Fruit fly (Drosophila melanogaster) whole organism, embryonic: ENCODE results near the gene tex.

Source experiments
- Adf1 ChIP-seq: fragments of 200-800 bp; sonication (Bioruptor generic); IDR thresholded peaks from 2 replicates; pipeline ENCODE4 v1.3.6; 2022; ENCODE audit warnings: missing biosample characterization, missing genetic modification characterization
- BtbVII ChIP-seq: fragments of 200-800 bp; sonication (Bioruptor generic); optimal IDR thresholded peaks from 3 replicates; lab custom pipeline; 2017; ENCODE audit warnings: missing biosample characterization, mild to moderate bottlenecking, missing genetic modification characterization
- CG1024 ChIP-seq: fragments of 200-800 bp; sonication (Bioruptor generic); IDR thresholded peaks from 2 replicates; pipeline ENCODE4 v1.3.6; 2022; ENCODE audit warnings: missing biosample characterization, missing genetic modification characterization
- CG10565 ChIP-seq: fragments of 200-800 bp; sonication (Bioruptor generic); optimal IDR thresholded peaks from 3 replicates; lab custom pipeline; 2016; ENCODE audit warnings: missing biosample characterization, mild to moderate bottlenecking, missing genetic modification characterization
- CG11456 ChIP-seq: fragments of 200-800 bp; sonication (Bioruptor generic); IDR thresholded peaks from 3 replicates; pipeline ENCODE4 v1.3.6; 2022; ENCODE audit warnings: missing biosample characterization, missing genetic modification characterization
- CG12071 ChIP-seq: fragments of 200-800 bp; sonication (Bioruptor generic); optimal IDR thresholded peaks from 3 replicates; lab custom pipeline; 2018; ENCODE audit warnings: missing biosample characterization, mild to moderate bottlenecking, missing genetic modification characterization
- CG12219 ChIP-seq: fragments of 200-800 bp; sonication (Bioruptor generic); optimal IDR thresholded peaks from 3 replicates; lab custom pipeline; 2018; ENCODE audit warnings: missing biosample characterization, mild to moderate bottlenecking, missing genetic modification characterization
- CG14014 ChIP-seq: fragments of 200-800 bp; sonication (Bioruptor generic); IDR thresholded peaks from 2 replicates; pipeline ENCODE4 v1.3.6; 2022; ENCODE audit warnings: missing biosample characterization, missing genetic modification characterization
- CG17359 ChIP-seq: fragments of 200-800 bp; sonication (Bioruptor generic); optimal IDR thresholded peaks from 3 replicates; lab custom pipeline; 2018; ENCODE audit warnings: missing biosample characterization, mild to moderate bottlenecking, missing genetic modification characterization, moderate library complexity
- CG17361 ChIP-seq: fragments of 200-800 bp; sonication (Bioruptor generic); IDR thresholded peaks from 3 replicates; pipeline ENCODE4 v1.3.6; 2022; ENCODE audit warnings: missing biosample characterization, missing genetic modification characterization
- CG17912 ChIP-seq: fragments of 200-800 bp; sonication (Bioruptor generic); optimal IDR thresholded peaks from 2 replicates; lab custom pipeline; 2018; ENCODE audit warnings: missing biosample characterization, mild to moderate bottlenecking, missing genetic modification characterization
- CG1832 ChIP-seq: fragments of 200-800 bp; sonication (Bioruptor generic); optimal IDR thresholded peaks from 2 replicates; lab custom pipeline; 2017; ENCODE audit warnings: missing biosample characterization, mild to moderate bottlenecking, missing genetic modification characterization, inconsistent platforms
- CG2202 ChIP-seq: fragments of 200-800 bp; sonication (Bioruptor generic); optimal IDR thresholded peaks from 2 replicates; lab custom pipeline; 2018; ENCODE audit warnings: missing biosample characterization, mild to moderate bottlenecking, missing genetic modification characterization
- CG43689 ChIP-seq: fragments of 200-800 bp; sonication (Bioruptor generic); IDR thresholded peaks from 2 replicates; pipeline ENCODE4 v1.3.6; 2022; ENCODE audit warnings: missing biosample characterization, missing genetic modification characterization
- CG4617 ChIP-seq: fragments of 200-800 bp; sonication (Bioruptor generic); optimal IDR thresholded peaks from 3 replicates; lab custom pipeline; 2016; ENCODE audit warnings: missing biosample characterization, missing genetic modification characterization, borderline replicate concordance
- CG5180 ChIP-seq: fragments of 200-800 bp; sonication (Bioruptor generic); optimal IDR thresholded peaks from 3 replicates; lab custom pipeline; 2017; ENCODE audit warnings: missing biosample characterization, missing genetic modification characterization, mild to moderate bottlenecking, moderate library complexity, missing genetic modification reagents
- CG6254 ChIP-seq: fragments of 200-800 bp; sonication (Bioruptor generic); optimal IDR thresholded peaks from 3 replicates; lab custom pipeline; 2017; ENCODE audit warnings: mild to moderate bottlenecking, missing biosample characterization, missing genetic modification reagents, missing genetic modification characterization
- CG8281 ChIP-seq: fragments of 200-800 bp; sonication (Bioruptor generic); optimal IDR thresholded peaks from 2 replicates; lab custom pipeline; 2018; ENCODE audit warnings: missing biosample characterization, mild to moderate bottlenecking, missing genetic modification characterization, moderate library complexity
- CG9797 ChIP-seq: fragments of 200-800 bp; sonication (Bioruptor generic); optimal IDR thresholded peaks from 3 replicates; lab custom pipeline; 2018; ENCODE audit warnings: missing biosample characterization, mild to moderate bottlenecking, missing genetic modification characterization
- CHES-1-like ChIP-seq: fragments of 200-800 bp; sonication (Bioruptor generic); optimal IDR thresholded peaks from 2 replicates; lab custom pipeline; 2016; ENCODE audit warnings: missing biosample characterization, missing genetic modification characterization
- CrebB ChIP-seq: fragments of 200-800 bp; sonication (Bioruptor generic); optimal IDR thresholded peaks from 3 replicates; lab custom pipeline; 2018; ENCODE audit warnings: missing biosample characterization, mild to moderate bottlenecking, missing genetic modification characterization
- Drgx ChIP-seq: fragments of 200-800 bp; sonication (Bioruptor generic); IDR thresholded peaks from 2 replicates; pipeline ENCODE4 v1.3.6; 2022; ENCODE audit warnings: missing biosample characterization, missing genetic modification characterization
- H15 ChIP-seq: fragments of 200-800 bp; sonication (Bioruptor generic); IDR thresholded peaks from 3 replicates; pipeline ENCODE4 v1.3.6; 2022; ENCODE audit warnings: missing biosample characterization, missing genetic modification characterization
- Hey ChIP-seq: fragments of 200-800 bp; sonication (Bioruptor generic); optimal IDR thresholded peaks from 3 replicates; lab custom pipeline; 2018; ENCODE audit warnings: missing biosample characterization, mild to moderate bottlenecking, missing genetic modification characterization
- Jarid2 ChIP-seq: fragments of 200-800 bp; sonication (Bioruptor generic); optimal IDR thresholded peaks from 3 replicates; lab custom pipeline; 2017; ENCODE audit warnings: mild to moderate bottlenecking, missing biosample characterization, missing genetic modification reagents, missing genetic modification characterization
- NK7.1 ChIP-seq: fragments of 200-800 bp; sonication (Bioruptor generic); optimal IDR thresholded peaks from 3 replicates; lab custom pipeline; 2016; ENCODE audit warnings: missing biosample characterization, missing genetic modification characterization
- Pdp1 ChIP-seq, 2 experiments: fragments of 200-800 bp; sonication (Bioruptor generic); optimal IDR thresholded peaks; 3 replicates each; lab custom pipeline; 2016; ENCODE audit warnings: missing biosample characterization in 2 of 2, missing genetic modification characterization in 2 of 2, mild to moderate bottlenecking in 1 of 2, moderate library complexity in 1 of 2
- Poxn ChIP-seq: fragments of 200-800 bp; sonication (Bioruptor generic); IDR thresholded peaks from 2 replicates; pipeline ENCODE4 v1.3.6; 2022; ENCODE audit warnings: missing biosample characterization, missing genetic modification characterization
- Ravus ChIP-seq: fragments of 200-800 bp; sonication (Bioruptor generic); IDR thresholded peaks from 2 replicates; pipeline ENCODE4 v1.3.6; 2022; ENCODE audit warnings: missing biosample characterization, missing genetic modification characterization
- Xrp1 ChIP-seq: fragments of 200-800 bp; sonication (Bioruptor generic); IDR thresholded peaks from 2 replicates; pipeline ENCODE4 v1.3.6; 2022; ENCODE audit warnings: missing biosample characterization, missing genetic modification characterization
- caup ChIP-seq: fragments of 200-800 bp; sonication (Bioruptor generic); optimal IDR thresholded peaks from 3 replicates; lab custom pipeline; 2017; ENCODE audit warnings: missing biosample characterization, mild to moderate bottlenecking, missing genetic modification characterization, moderate library complexity; ENCODE audit not compliant: severe bottlenecking
- chm ChIP-seq: fragments of 200-800 bp; sonication (Bioruptor generic); IDR thresholded peaks from 2 replicates; pipeline ENCODE4 v1.3.6; 2022; ENCODE audit warnings: missing biosample characterization, missing genetic modification characterization
- disco-r ChIP-seq: fragments of 200-800 bp; sonication (Bioruptor generic); optimal IDR thresholded peaks from 2 replicates; lab custom pipeline; 2016; ENCODE audit warnings: missing biosample characterization, missing genetic modification characterization
- ems ChIP-seq: fragments of 200-800 bp; sonication (Bioruptor generic); optimal IDR thresholded peaks from 3 replicates; lab custom pipeline; 2016; ENCODE audit warnings: missing biosample characterization, missing genetic modification characterization
- fd3F ChIP-seq: fragments of 200-800 bp; sonication (Bioruptor generic); optimal IDR thresholded peaks from 2 replicates; lab custom pipeline; 2018; ENCODE audit warnings: missing biosample characterization, mild to moderate bottlenecking, missing genetic modification characterization, moderate library complexity
- fru ChIP-seq: fragments of >200 bp; optimal IDR thresholded peaks from 2 replicates; lab custom pipeline; 2017
- h ChIP-seq: fragments of >200 bp; optimal IDR thresholded peaks from 2 replicates; lab custom pipeline; 2017
- insv ChIP-seq, 2 experiments: fragments of 200-800 bp; sonication (Bioruptor generic); optimal IDR thresholded peaks; 3 replicates each; lab custom pipeline; 2016 to 2018; ENCODE audit warnings: missing biosample characterization in 2 of 2, missing genetic modification characterization in 2 of 2
- inv ChIP-seq: fragments of 200-800 bp; sonication (Bioruptor generic); IDR thresholded peaks from 2 replicates; pipeline ENCODE4 v1.3.6; 2022; ENCODE audit warnings: missing biosample characterization, missing genetic modification characterization; ENCODE audit not compliant: partially characterized antibody
- lab ChIP-seq: fragments of 200-800 bp; sonication (Bioruptor generic); optimal IDR thresholded peaks from 3 replicates; lab custom pipeline; 2017; ENCODE audit warnings: missing biosample characterization, missing genetic modification characterization, mild to moderate bottlenecking, moderate library complexity, missing genetic modification reagents
- lbe ChIP-seq: fragments of 200-800 bp; sonication (Bioruptor generic); optimal IDR thresholded peaks from 2 replicates; lab custom pipeline; 2016; ENCODE audit warnings: missing biosample characterization, mild to moderate bottlenecking, missing genetic modification characterization
- lmd ChIP-seq: fragments of 200-800 bp; sonication (Bioruptor generic); IDR thresholded peaks from 2 replicates; pipeline ENCODE4 v1.3.6; 2022; ENCODE audit warnings: missing biosample characterization, missing genetic modification characterization
- nerfin-1 ChIP-seq: fragments of 200-800 bp; sonication (Bioruptor generic); optimal IDR thresholded peaks from 3 replicates; lab custom pipeline; 2019; ENCODE audit warnings: missing biosample characterization, mild to moderate bottlenecking, missing genetic modification characterization, moderate library complexity
- nmo ChIP-seq: fragments of 200-800 bp; sonication (Bioruptor generic); optimal IDR thresholded peaks from 2 replicates; lab custom pipeline; 2018; ENCODE audit warnings: missing biosample characterization, mild to moderate bottlenecking, missing genetic modification characterization, moderate library complexity
- nom ChIP-seq: fragments of 200-800 bp; sonication (Bioruptor generic); optimal IDR thresholded peaks from 2 replicates; lab custom pipeline; 2017; ENCODE audit warnings: missing biosample characterization, missing genetic modification characterization, mild to moderate bottlenecking, moderate library complexity, missing genetic modification reagents
- org-1 ChIP-seq: fragments of 200-800 bp; sonication (Bioruptor generic); optimal IDR thresholded peaks from 2 replicates; lab custom pipeline; 2017; ENCODE audit warnings: missing biosample characterization, missing genetic modification characterization
- repo ChIP-seq: fragments of 200-800 bp; sonication (Bioruptor generic); optimal IDR thresholded peaks from 2 replicates; lab custom pipeline; 2016; ENCODE audit warnings: missing biosample characterization, missing genetic modification characterization
- shn ChIP-seq: fragments of 200-800 bp; sonication (Bioruptor generic); optimal IDR thresholded peaks from 3 replicates; lab custom pipeline; 2016; ENCODE audit warnings: missing biosample characterization, missing genetic modification characterization
- sisA ChIP-seq: fragments of 200-800 bp; sonication (Bioruptor generic); IDR thresholded peaks from 2 replicates; pipeline ENCODE4 v1.3.6; 2022; ENCODE audit warnings: missing biosample characterization, missing genetic modification characterization
- slbo ChIP-seq: fragments of 200-800 bp; sonication (Bioruptor generic); IDR thresholded peaks from 2 replicates; pipeline ENCODE4 v1.3.6; 2022; ENCODE audit warnings: missing biosample characterization, missing genetic modification characterization
- slou ChIP-seq: fragments of 200-800 bp; sonication (Bioruptor generic); optimal IDR thresholded peaks from 3 replicates; lab custom pipeline; 2016; ENCODE audit warnings: missing biosample characterization, missing genetic modification characterization
- sr ChIP-seq: fragments of 200-800 bp; sonication (Bioruptor generic); IDR thresholded peaks from 3 replicates; pipeline ENCODE4 v1.3.6; 2022; ENCODE audit warnings: missing biosample characterization, missing genetic modification characterization

tex gene

DNA sequence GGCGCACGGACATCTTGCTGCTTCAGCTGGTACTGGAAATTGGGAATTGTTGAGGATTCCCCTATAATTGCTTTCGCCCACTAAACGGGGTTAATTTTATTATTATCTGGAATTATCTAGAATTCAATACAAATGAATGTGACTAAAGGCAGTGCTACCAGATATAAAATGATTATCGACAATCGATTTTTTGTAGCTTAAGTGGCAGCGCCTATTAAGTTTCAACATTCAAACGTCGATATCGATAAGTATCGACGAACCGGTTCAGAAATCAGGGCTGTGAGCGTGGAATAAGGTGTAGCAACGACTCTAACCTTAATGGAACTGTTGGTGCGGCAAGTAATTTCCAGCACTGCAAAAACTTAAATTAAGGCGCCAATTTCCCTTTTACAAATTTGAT, 3.3 kb downstream of the tex start, which contains the start of gene Sgt1 (continued):
- TF ChIP-seq caup (peak; percentile 16), CG43689 (GFP tag; lab: Robert Waterston, UW) (no peak), BtbVII (GFP tag; lab: Kevin White, UChicago) (no peak), lbe (GFP tag; lab: Kevin White, UChicago) (no peak), h (lab: Kevin White, UChicago) (no peak), sr (GFP tag; lab: Robert Waterston, UW) (no peak), CG11456 (no peak), Hey (tag; lab: Kevin White, UChicago) (no peak), CG4617 (GFP tag; lab: Kevin White, UChicago) (peak; percentile 83), CG17361 (0 out of 3 replicates have a peak, but pooled peaks have one; percentile 21), slou (GFP tag; lab: Kevin White, UChicago) (no peak), CrebB (peak; percentile 41), CHES-1-like (GFP tag; lab: Kevin White, UChicago) (peak; percentile 47), org-1 (GFP tag; lab: Kevin White, UChicago) (no peak), shn (GFP tag; lab: Kevin White, UChicago) (peak; percentile 50), Adf1 (no peak), lmd (GFP tag; lab: Robert Waterston, UW) (no peak; the same call in 1 of the 2 replicates), CG10565 (GFP tag; lab: Kevin White, UChicago) (no peak), disco-r (GFP tag; lab: Kevin White, UChicago) (no peak), CG1832 (GFP tag; lab: Kevin White, UChicago) (no peak), Pdp1 (GFP tag; optimal IDR thresholded peaks at IDR 0.05; lab: Kevin White, UChicago) (peak in 1 of 2 experiments; percentile 37), CG2202 (tag; lab: Kevin White, UChicago) (no peak), CG8281 (no peak), CG17359 (tag; lab: Kevin White, UChicago) (no peak), chm (GFP tag; lab: Robert Waterston, UW) (no peak; the same call in 1 of the 2 replicates), CG17912 (GFP tag; lab: Kevin White, UChicago) (peak; percentile 30), NK7.1 (no peak), CG12219 (no peak), insv (GFP tag; optimal IDR thresholded peaks at IDR 0.05; lab: Kevin White, UChicago) (peak in 1 of 2 experiments; percentile 64), Jarid2 (GFP tag; lab: Kevin White, UChicago) (no peak), CG6254 (GFP tag; lab: Kevin White, UChicago) (no peak), nerfin-1 (tag; lab: Kevin White, UChicago) (no peak), inv (GFP tag; lab: Robert Waterston, UW) (peak; percentile 67), H15 (GFP tag; lab: Robert Waterston, UW) (no peak), CG9797 (GFP tag; lab: Kevin White, UChicago) (peak; percentile 57), Xrp1 (GFP tag; lab: Robert Waterston, UW) (no peak), slbo (peak; percentile 71), ems (GFP tag; lab: Kevin White, UChicago) (peak; percentile 24), CG12071 (GFP tag; lab: Kevin White, UChicago) (no peak), sisA (GFP tag; lab: Robert Waterston, UW) (no peak), Drgx (GFP tag; lab: Robert Waterston, UW) (no peak), CG5180 (GFP tag; lab: Kevin White, UChicago) (no peak), CG1024 (no peak), CG14014 (GFP tag; lab: Robert Waterston, UW) (no peak), fru (lab: Kevin White, UChicago) (no peak), fd3F (no peak), nmo (peak; percentile 66), repo (peak; percentile 40), Ravus (GFP tag; lab: Robert Waterston, UW) (no peak), Poxn (GFP tag; lab: Robert Waterston, UW) (no peak), nom (GFP tag; lab: Kevin White, UChicago) (no peak), lab (no peak)
